Worm (Caenorhabditis elegans): Measurements from ENCODE around the gene F35H8.1.

The F35H8.1 gene

DNA sequence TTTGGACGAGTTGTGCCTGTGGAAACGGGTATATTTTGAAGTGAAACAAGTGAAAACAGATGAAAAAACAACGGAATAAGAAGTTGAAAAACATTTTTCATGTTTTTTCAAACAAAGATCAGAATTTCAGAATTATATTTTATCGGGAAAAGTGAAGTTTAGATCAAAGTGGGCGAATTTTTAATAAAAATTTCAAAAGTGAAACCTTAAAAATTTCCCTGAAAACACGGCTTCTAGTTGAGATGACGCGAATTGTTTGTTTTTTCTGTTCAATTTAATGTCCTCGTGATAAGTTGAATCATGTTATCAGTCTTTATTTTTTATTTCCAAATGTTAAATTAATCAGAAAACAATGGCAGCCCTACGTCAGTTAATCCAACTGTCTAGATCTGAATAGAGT, 45.9 kb downstream of the F35H8.1 start, which contains the start of gene gcy-3 (continued):
- TF ChIP-seq K11D2.4 (GFP tag; IDR thresholded peaks at IDR 0.05) = no peak
- TF ChIP-seq tlf-1 (GFP tag; optimal IDR thresholded peaks at IDR 0.05) = no peak

Data from whole organism, young adult.